Worm (Caenorhabditis elegans) whole organism, young adult: ENCODE results near the gene gcy-11.

Experiments used
- B0019.2 ChIP-seq: fragments of 200-800 bp; sonication (Bioruptor generic); conservative IDR thresholded peaks from 2 replicates; pipeline ENCODE4 v1.3.6; 2022; ENCODE audit warnings: missing genetic modification reagents, missing genetic modification characterization, missing compliant biosample characterization
- B0261.1 ChIP-seq: sonication (generic microtip); optimal IDR thresholded peaks from 2 replicates; lab custom pipeline; 2016; ENCODE audit warnings: mild to moderate bottlenecking, missing genetic modification characterization, moderate library complexity, missing compliant biosample characterization
- C17E4.6 ChIP-seq: fragments of 200-800 bp; sonication (Bioruptor generic); IDR thresholded peaks from 2 replicates; pipeline ENCODE4 v1.3.6; 2022; ENCODE audit warnings: missing genetic modification reagents, missing genetic modification characterization, missing compliant biosample characterization
- F52B5.7 ChIP-seq: sonication (generic microtip); optimal IDR thresholded peaks from 2 replicates; lab custom pipeline; 2016; ENCODE audit warnings: mild to moderate bottlenecking, missing genetic modification characterization, missing compliant biosample characterization
- K12H6.12 ChIP-seq: fragments of 200-800 bp; sonication (Bioruptor generic); optimal IDR thresholded peaks from 2 replicates; lab custom pipeline; 2018; ENCODE audit warnings: mild to moderate bottlenecking, missing genetic modification characterization, missing compliant biosample characterization
- T26A5.8 ChIP-seq: sonication (generic microtip); optimal IDR thresholded peaks from 2 replicates; lab custom pipeline; 2016; ENCODE audit warnings: missing genetic modification characterization, missing compliant biosample characterization
- Y53F4B.3 ChIP-seq: fragments of 200-800 bp; sonication (Bioruptor generic); IDR thresholded peaks from 2 replicates; pipeline ENCODE4 v1.3.6; 2022; ENCODE audit warnings: missing genetic modification reagents, missing genetic modification characterization, missing compliant biosample characterization
- Y56A3A.18 ChIP-seq: fragments of 200-800 bp; sonication (Bioruptor generic); IDR thresholded peaks from 2 replicates; pipeline ENCODE4 v1.3.6; 2022; ENCODE audit warnings: missing genetic modification reagents, missing genetic modification characterization, missing compliant biosample characterization
- Y67H2A.10 ChIP-seq: fragments of 200-800 bp; sonication (Bioruptor generic); conservative IDR thresholded peaks from 2 replicates; pipeline ENCODE4 v1.3.6; 2022; ENCODE audit warnings: missing genetic modification reagents, missing genetic modification characterization, missing compliant biosample characterization
- attf-3 ChIP-seq: fragments of 200-800 bp; sonication (Bioruptor generic); conservative IDR thresholded peaks from 2 replicates; pipeline ENCODE4 v1.3.6; 2022; ENCODE audit warnings: missing genetic modification reagents, missing genetic modification characterization, missing compliant biosample characterization
- bed-1 ChIP-seq: fragments of 200-800 bp; sonication (Bioruptor generic); IDR thresholded peaks from 2 replicates; pipeline ENCODE4 v1.3.6; 2022; ENCODE audit warnings: missing genetic modification reagents, missing genetic modification characterization, missing compliant biosample characterization
- cebp-1 ChIP-seq, 2 experiments: fragments of 200-800 bp in 1 of 2; sonication (Bioruptor generic) in 1 of 2; sonication (generic microtip) in 1 of 2; IDR thresholded peaks in 1 of 2; optimal IDR thresholded peaks in 1 of 2; 2 replicates each; pipeline versions ENCODE4 v1.3.6 to Lab custom; 2017 to 2022; ENCODE audit warnings: missing compliant biosample characterization in 2 of 2, missing genetic modification characterization in 2 of 2, mild to moderate bottlenecking in 1 of 2, missing genetic modification reagents in 1 of 2, moderate library complexity in 1 of 2
- ceh-79 ChIP-seq: sonication (generic microtip); optimal IDR thresholded peaks from 2 replicates; lab custom pipeline; 2017; ENCODE audit warnings: mild to moderate bottlenecking, missing genetic modification characterization, missing compliant biosample characterization
- ceh-91 ChIP-seq: fragments of 200-800 bp; sonication (Bioruptor generic); IDR thresholded peaks from 2 replicates; pipeline ENCODE4 v1.3.6; 2022; ENCODE audit warnings: missing genetic modification reagents, missing genetic modification characterization, missing compliant biosample characterization
- chd-7 ChIP-seq: sonication (generic microtip); optimal IDR thresholded peaks from 2 replicates; lab custom pipeline; 2016; ENCODE audit warnings: mild to moderate bottlenecking, missing genetic modification characterization, moderate library complexity, missing compliant biosample characterization
- dox-1 ChIP-seq: fragments of 200-800 bp; sonication (Bioruptor generic); IDR thresholded peaks from 2 replicates; pipeline ENCODE4 v1.3.6; 2022; ENCODE audit warnings: missing genetic modification reagents, missing genetic modification characterization, missing compliant biosample characterization
- egl-18 ChIP-seq: fragments of 200-800 bp; sonication (Bioruptor generic); IDR thresholded peaks from 2 replicates; pipeline ENCODE4 v1.3.6; 2022; ENCODE audit warnings: missing genetic modification reagents, missing genetic modification characterization, missing compliant biosample characterization
- ekl-4 ChIP-seq: fragments of 200-800 bp; sonication (Bioruptor generic); IDR thresholded peaks from 2 replicates; pipeline ENCODE4 v1.3.6; 2022; ENCODE audit warnings: missing genetic modification reagents, missing genetic modification characterization, missing compliant biosample characterization
- ets-4 ChIP-seq: fragments of 200-800 bp; sonication (Bioruptor generic); optimal IDR thresholded peaks from 2 replicates; lab custom pipeline; 2018; ENCODE audit warnings: mild to moderate bottlenecking, missing genetic modification characterization, missing compliant biosample characterization
- him-1 ChIP-seq: sonication (generic microtip); optimal IDR thresholded peaks from 2 replicates; lab custom pipeline; 2016; ENCODE audit warnings: missing genotype, missing genetic modification reagents, missing genetic modification characterization, missing compliant biosample characterization
- hlh-12 ChIP-seq: sonication (generic microtip); optimal IDR thresholded peaks from 2 replicates; lab custom pipeline; 2016; ENCODE audit warnings: missing genetic modification characterization, missing compliant biosample characterization
- hmg-1.2 ChIP-seq: fragments of 200-800 bp; sonication (Bioruptor generic); IDR thresholded peaks from 2 replicates; pipeline ENCODE4 v1.3.6; 2022; ENCODE audit warnings: missing genetic modification reagents, missing genetic modification characterization, missing compliant biosample characterization
- hrde-1 ChIP-seq: sonication (generic microtip); optimal IDR thresholded peaks from 2 replicates; lab custom pipeline; 2016; ENCODE audit warnings: missing genetic modification characterization, mild to moderate bottlenecking, missing compliant biosample characterization, moderate library complexity, missing genotype, missing genetic modification reagents, borderline replicate concordance
- hsf-1 ChIP-seq: fragments of 200-800 bp; sonication (Bioruptor generic); IDR thresholded peaks from 2 replicates; pipeline ENCODE4 v1.3.6; 2022; ENCODE audit warnings: missing genetic modification reagents, missing genetic modification characterization, missing compliant biosample characterization
- lag-1 ChIP-seq: fragments of 200-800 bp; sonication (Bioruptor generic); IDR thresholded peaks from 2 replicates; pipeline ENCODE4 v1.3.6; 2022; ENCODE audit warnings: missing genetic modification reagents, missing genetic modification characterization, missing compliant biosample characterization
- let-607 ChIP-seq, 2 experiments: fragments of 200-800 bp in 1 of 2; sonication (Bioruptor generic) in 1 of 2; sonication (generic microtip) in 1 of 2; optimal IDR thresholded peaks; 2 replicates each; lab custom pipeline; 2016 to 2018; ENCODE audit warnings: mild to moderate bottlenecking in 2 of 2, missing compliant biosample characterization in 2 of 2, missing genetic modification characterization in 2 of 2, moderate library complexity in 2 of 2, missing genotype in 1 of 2
- lin-40 ChIP-seq: sonication (generic microtip); optimal IDR thresholded peaks from 2 replicates; lab custom pipeline; 2016; ENCODE audit warnings: missing genetic modification characterization, mild to moderate bottlenecking, missing compliant biosample characterization, missing genotype, missing genetic modification reagents
- lin-54 ChIP-seq: fragments of 200-800 bp; sonication (Bioruptor generic); optimal IDR thresholded peaks from 2 replicates; lab custom pipeline; 2018; ENCODE audit warnings: mild to moderate bottlenecking, missing genetic modification characterization, missing compliant biosample characterization
- lsl-1 ChIP-seq: fragments of 200-800 bp; sonication (Bioruptor generic); optimal IDR thresholded peaks from 2 replicates; lab custom pipeline; 2018; ENCODE audit warnings: mild to moderate bottlenecking, missing genetic modification characterization, moderate library complexity, missing compliant biosample characterization
- madf-6 ChIP-seq: fragments of 200-800 bp; sonication (Bioruptor generic); IDR thresholded peaks from 2 replicates; pipeline ENCODE4 v1.3.6; 2022; ENCODE audit warnings: missing genetic modification reagents, missing genetic modification characterization, missing compliant biosample characterization
- nfya-2 ChIP-seq: fragments of 200-800 bp; sonication (Bioruptor generic); IDR thresholded peaks from 2 replicates; pipeline ENCODE4 v1.3.6; 2022; ENCODE audit warnings: missing genetic modification reagents, missing genetic modification characterization, missing compliant biosample characterization
- nhr-120 ChIP-seq: fragments of 200-800 bp; sonication (Bioruptor generic); IDR thresholded peaks from 2 replicates; pipeline ENCODE4 v1.3.6; 2022; ENCODE audit warnings: missing genetic modification characterization, missing compliant biosample characterization
- nhr-27 ChIP-seq: fragments of 200-800 bp; sonication (Bioruptor generic); optimal IDR thresholded peaks from 2 replicates; lab custom pipeline; 2018; ENCODE audit warnings: mild to moderate bottlenecking, missing genetic modification characterization, moderate library complexity, missing compliant biosample characterization
- nhr-90 ChIP-seq: sonication (generic microtip); optimal IDR thresholded peaks from 2 replicates; lab custom pipeline; 2016; ENCODE audit warnings: missing genotype, mild to moderate bottlenecking, missing genetic modification characterization, missing compliant biosample characterization
- pbrm-1 ChIP-seq: fragments of 200-800 bp; sonication (Bioruptor generic); IDR thresholded peaks from 2 replicates; pipeline ENCODE4 v1.3.6; 2022; ENCODE audit warnings: missing genetic modification reagents, missing genetic modification characterization, missing compliant biosample characterization
- pha-4 ChIP-seq: fragments of 150-350 bp; sonication (generic microtip); optimal IDR thresholded peaks from 2 replicates; lab custom pipeline; 2014; ENCODE audit warnings: missing biosample characterization, missing genetic modification reagents, missing genetic modification characterization
- rcor-1 ChIP-seq: fragments of 200-800 bp; sonication (Bioruptor generic); IDR thresholded peaks from 2 replicates; pipeline ENCODE4 v1.3.6; 2022; ENCODE audit warnings: missing genetic modification reagents, missing genetic modification characterization, missing compliant biosample characterization
- repo-1 ChIP-seq: sonication (generic microtip); optimal IDR thresholded peaks from 2 replicates; lab custom pipeline; 2017; ENCODE audit warnings: mild to moderate bottlenecking, missing genetic modification characterization, missing compliant biosample characterization
- sea-2 ChIP-seq: fragments of 200-800 bp; sonication (Bioruptor generic); IDR thresholded peaks from 2 replicates; pipeline ENCODE4 v1.3.6; 2022; ENCODE audit warnings: missing genetic modification characterization, missing compliant biosample characterization
- snpc-1.3 ChIP-seq: sonication (generic microtip); optimal IDR thresholded peaks from 2 replicates; lab custom pipeline; 2017; ENCODE audit warnings: missing genetic modification characterization, mild to moderate bottlenecking, missing compliant biosample characterization, antibody characterized with exemption, moderate library complexity, missing genotype, missing genetic modification reagents; ENCODE audit not compliant: insufficient read depth
- snpc-3.4 ChIP-seq: sonication (generic microtip); optimal IDR thresholded peaks from 2 replicates; lab custom pipeline; 2017; ENCODE audit warnings: missing genetic modification characterization, mild to moderate bottlenecking, missing compliant biosample characterization, antibody characterized with exemption, moderate library complexity, missing genotype, missing genetic modification reagents
- unc-130 ChIP-seq: sonication (generic microtip); optimal IDR thresholded peaks from 2 replicates; lab custom pipeline; 2016; ENCODE audit warnings: missing genetic modification reagents, missing genetic modification characterization, missing compliant biosample characterization
- unc-62 ChIP-seq: fragments of 150-350 bp; optimal IDR thresholded peaks from 2 replicates; lab custom pipeline; 2014; ENCODE audit warnings: missing biosample characterization, missing genetic modification reagents, missing genetic modification characterization
- zim-3 ChIP-seq: sonication (generic microtip); optimal IDR thresholded peaks from 2 replicates; lab custom pipeline; 2017; ENCODE audit warnings: mild to moderate bottlenecking, missing genetic modification characterization, moderate library complexity, missing compliant biosample characterization
- ztf-26 ChIP-seq: sonication (generic microtip); optimal IDR thresholded peaks from 2 replicates; lab custom pipeline; 2017; ENCODE audit warnings: missing genetic modification characterization, missing compliant biosample characterization

Gene gcy-11

ce11 chrX:17034193-17034592 lies 21.2 kb downstream of the gcy-11 start:
- no peak for TF ChIP-seq ceh-91 (GFP tag; lab: Robert Waterston, UW)
- TF ChIP-seq F52B5.7 (tag; lab: Kevin White, UChicago), result no peak
- TF ChIP-seq let-607 (tag; optimal IDR thresholded peaks at IDR 0.05; lab: Kevin White, UChicago), result no peak
- no peak for TF ChIP-seq ets-4 (GFP tag; lab: Kevin White, UChicago)
- TF ChIP-seq pha-4 (tag; lab: Kevin White, UChicago), result no peak
- no peak for TF ChIP-seq ztf-26 (tag; lab: Kevin White, UChicago)
- no peak for TF ChIP-seq B0019.2 (GFP tag; lab: Robert Waterston, UW)
- no peak for TF ChIP-seq unc-130
- TF ChIP-seq lin-40 (tag; lab: Kevin White, UChicago), result no peak

- no peak for TF ChIP-seq hlh-12
- peak; percentile 19 for TF ChIP-seq repo-1
- TF ChIP-seq cebp-1 (GFP tag; IDR thresholded peaks at IDR 0.05; lab: Robert Waterston, UW), result no peak
- TF ChIP-seq cebp-1 (tag; optimal IDR thresholded peaks at IDR 0.05; lab: Kevin White, UChicago), result peak; percentile 75
- no peak for TF ChIP-seq ceh-79 (tag; lab: Kevin White, UChicago)
- no peak for TF ChIP-seq zim-3 (tag; lab: Kevin White, UChicago)
- no peak for TF ChIP-seq lag-1
- no peak for TF ChIP-seq nfya-2 (GFP tag; lab: Robert Waterston, UW)
- TF ChIP-seq lsl-1 (GFP tag; lab: Kevin White, UChicago), result no peak
- TF ChIP-seq dox-1 (GFP tag; lab: Robert Waterston, UW), result no peak
- no peak for TF ChIP-seq pha-4 (tag; lab: Kevin White, UChicago)
- no peak for TF ChIP-seq nhr-27 (tag; lab: Kevin White, UChicago)
- no peak for TF ChIP-seq nhr-90 (tag; lab: Kevin White, UChicago)
- no peak for TF ChIP-seq madf-6 (GFP tag; lab: Robert Waterston, UW)
- no peak for TF ChIP-seq C17E4.6
- peak; percentile 81 for TF ChIP-seq K12H6.12 (tag; lab: Kevin White, UChicago)
- no peak for TF ChIP-seq him-1 (tag; lab: Kevin White, UChicago)
- no peak for TF ChIP-seq bed-1 (GFP tag; lab: Robert Waterston, UW)
- TF ChIP-seq ekl-4 (GFP tag; lab: Robert Waterston, UW), result no peak
- no peak for TF ChIP-seq snpc-3.4 (tag; lab: Kevin White, UChicago)
- no peak for TF ChIP-seq lin-54
- TF ChIP-seq chd-7 (tag; lab: Kevin White, UChicago), result peak; percentile 22
- no peak for TF ChIP-seq egl-18
- TF ChIP-seq pbrm-1, result no peak
- no peak for TF ChIP-seq sea-2 (GFP tag; lab: Robert Waterston, UW)
- TF ChIP-seq rcor-1 (GFP tag; lab: Robert Waterston, UW), result 0 out of 2 replicates have a peak, but pooled peaks have one; percentile 26
- TF ChIP-seq nhr-120 (GFP tag; lab: Robert Waterston, UW), result no peak
- no peak for TF ChIP-seq Y56A3A.18 (GFP tag; lab: Robert Waterston, UW)
- peak; percentile 65; the same call in 1 of the 2 replicates for TF ChIP-seq hmg-1.2
- no peak for TF ChIP-seq Y53F4B.3 (GFP tag; lab: Robert Waterston, UW)
- no peak for TF ChIP-seq snpc-1.3 (tag; lab: Kevin White, UChicago)
- TF ChIP-seq B0261.1 (tag; lab: Kevin White, UChicago), result no peak
- TF ChIP-seq hsf-1 (GFP tag; lab: Robert Waterston, UW), result no peak
- no peak for TF ChIP-seq hrde-1
- no peak for TF ChIP-seq T26A5.8
- peak; percentile 33; the same call in 1 of the 2 replicates for TF ChIP-seq Y67H2A.10 (GFP tag; lab: Robert Waterston, UW)
- no peak for TF ChIP-seq unc-62 (GFP tag; lab: Kevin White, UChicago)
- TF ChIP-seq attf-3 (GFP tag; lab: Robert Waterston, UW), result 0 out of 2 replicates have a peak, but pooled peaks have one; percentile 8
Measured at ce11 chrX:17030169-17030914, 25.0 kb downstream of the gcy-11 start, which contains the start of gene ptrn-1. Gene ptrn-1 (minus strand): TSS chrX:17030219.
